Fruit fly (Drosophila melanogaster) whole organism, prepupa: ENCODE data around the gene VhaSFD.

Source experiments
- Blimp-1 ChIP-seq: fragments of 200-800 bp; sonication (Bioruptor generic); optimal IDR thresholded peaks from 3 replicates; lab custom pipeline; 2017; ENCODE audit warnings: missing biosample characterization, missing genetic modification characterization, mild to moderate bottlenecking, moderate library complexity, missing genetic modification reagents
- CG10631 ChIP-seq: fragments of 200-800 bp; sonication (Bioruptor generic); optimal IDR thresholded peaks from 2 replicates; lab custom pipeline; 2016; ENCODE audit warnings: missing biosample characterization, missing genetic modification characterization
- CG15336 ChIP-seq: fragments of 200-800 bp; sonication (Bioruptor generic); IDR thresholded peaks from 2 replicates; pipeline ENCODE4 v1.3.6; 2022; ENCODE audit warnings: missing biosample characterization, missing genetic modification characterization
- CG1621 ChIP-seq: fragments of 200-800 bp; sonication (Bioruptor generic); optimal IDR thresholded peaks from 3 replicates; lab custom pipeline; 2018; ENCODE audit warnings: missing biosample characterization, mild to moderate bottlenecking, missing genetic modification characterization
- CG3032 ChIP-seq: fragments of 200-800 bp; optimal IDR thresholded peaks from 2 replicates; lab custom pipeline; 2019; ENCODE audit warnings: missing biosample characterization, mild to moderate bottlenecking, missing genetic modification characterization, moderate library complexity
- CG31627 ChIP-seq: fragments of 200-800 bp; sonication (Bioruptor generic); optimal IDR thresholded peaks from 3 replicates; lab custom pipeline; 2016; ENCODE audit warnings: missing biosample characterization, missing genetic modification characterization
- CG32006 ChIP-seq: fragments of 200-800 bp; sonication (Bioruptor generic); optimal IDR thresholded peaks from 3 replicates; lab custom pipeline; 2017; ENCODE audit warnings: missing biosample characterization, mild to moderate bottlenecking, missing genetic modification characterization
- CG3919 ChIP-seq: fragments of 200-800 bp; sonication (Bioruptor generic); optimal IDR thresholded peaks from 3 replicates; lab custom pipeline; 2016; ENCODE audit warnings: missing biosample characterization, missing genetic modification characterization
- CG4318 ChIP-seq: fragments of 200-800 bp; sonication (Bioruptor generic); optimal IDR thresholded peaks from 3 replicates; lab custom pipeline; 2017; ENCODE audit warnings: missing biosample characterization, mild to moderate bottlenecking, missing genetic modification characterization
- CG6163 ChIP-seq: fragments of 200-800 bp; sonication (Bioruptor generic); IDR thresholded peaks from 3 replicates; pipeline ENCODE4 v1.3.6; 2022; ENCODE audit warnings: missing biosample characterization, missing genetic modification characterization
- CG6276 ChIP-seq: fragments of 200-800 bp; sonication (Bioruptor generic); optimal IDR thresholded peaks from 2 replicates; lab custom pipeline; 2017; ENCODE audit warnings: missing biosample characterization, mild to moderate bottlenecking, missing genetic modification characterization
- CG6792 ChIP-seq: fragments of 200-800 bp; sonication (Bioruptor generic); optimal IDR thresholded peaks from 3 replicates; lab custom pipeline; 2016; ENCODE audit warnings: missing biosample characterization, missing genetic modification characterization
- CG6808 ChIP-seq: fragments of 200-800 bp; sonication (Bioruptor generic); optimal IDR thresholded peaks from 3 replicates; lab custom pipeline; 2017; ENCODE audit warnings: missing biosample characterization, missing genetic modification characterization, mild to moderate bottlenecking, moderate library complexity, missing genetic modification reagents
- CG6854 ChIP-seq: fragments of 200-800 bp; sonication (Bioruptor generic); optimal IDR thresholded peaks from 2 replicates; lab custom pipeline; 2017; ENCODE audit warnings: missing biosample characterization, mild to moderate bottlenecking, missing genetic modification characterization
- CG7368 ChIP-seq: fragments of 200-800 bp; sonication (Bioruptor generic); optimal IDR thresholded peaks from 3 replicates; lab custom pipeline; 2016; ENCODE audit warnings: missing biosample characterization, missing genetic modification characterization
- CG8119 ChIP-seq: fragments of 200-800 bp; sonication (Bioruptor generic); IDR thresholded peaks from 3 replicates; pipeline ENCODE4 v1.3.6; 2022; ENCODE audit warnings: missing biosample characterization, missing genetic modification characterization
- CG8319 ChIP-seq: fragments of 200-800 bp; sonication (Bioruptor generic); optimal IDR thresholded peaks from 3 replicates; lab custom pipeline; 2016; ENCODE audit warnings: missing biosample characterization, missing genetic modification characterization
- CG8632 ChIP-seq: fragments of 200-800 bp; sonication (Bioruptor generic); optimal IDR thresholded peaks from 3 replicates; lab custom pipeline; 2016; ENCODE audit warnings: missing biosample characterization, missing genetic modification characterization
- CG9139 ChIP-seq: fragments of 200-800 bp; sonication (Bioruptor generic); optimal IDR thresholded peaks from 3 replicates; lab custom pipeline; 2017; ENCODE audit warnings: missing biosample characterization, mild to moderate bottlenecking, missing genetic modification characterization
- Eip75B ChIP-seq: fragments of 200-800 bp; sonication (Bioruptor generic); optimal IDR thresholded peaks from 3 replicates; lab custom pipeline; 2016; ENCODE audit warnings: missing biosample characterization, missing genetic modification characterization
- Eip78C ChIP-seq: fragments of 200-800 bp; sonication (Bioruptor generic); peaks from one replicate; lab custom pipeline; 2016; ENCODE audit warnings: missing biosample characterization, missing genetic modification characterization
- Eip93F ChIP-seq: fragments of 200-800 bp; sonication (Bioruptor generic); optimal IDR thresholded peaks from 2 replicates; lab custom pipeline; 2016; ENCODE audit warnings: missing biosample characterization, mild to moderate bottlenecking, missing genetic modification characterization
- Ets21C ChIP-seq: fragments of 200-800 bp; sonication (Bioruptor generic); optimal IDR thresholded peaks from 3 replicates; lab custom pipeline; 2016; ENCODE audit warnings: missing biosample characterization, missing genetic modification characterization
- Ets96B ChIP-seq: fragments of 200-800 bp; optimal IDR thresholded peaks from 2 replicates; lab custom pipeline; 2019; ENCODE audit warnings: missing biosample characterization, mild to moderate bottlenecking, missing genetic modification characterization, moderate library complexity
- Gug ChIP-seq: fragments of 200-800 bp; sonication (Bioruptor generic); IDR thresholded peaks from 2 replicates; pipeline ENCODE4 v1.3.6; 2022; ENCODE audit warnings: missing biosample characterization, missing genetic modification characterization
- Hr4 ChIP-seq: fragments of 200-800 bp; sonication (Bioruptor generic); optimal IDR thresholded peaks from 3 replicates; lab custom pipeline; 2016; ENCODE audit warnings: missing biosample characterization, missing genetic modification characterization
- Lpt ChIP-seq: fragments of 200-800 bp; sonication (Bioruptor generic); optimal IDR thresholded peaks from 3 replicates; lab custom pipeline; 2016; ENCODE audit warnings: missing biosample characterization, missing genetic modification characterization
- OdsH ChIP-seq: fragments of 200-800 bp; sonication (Bioruptor generic); optimal IDR thresholded peaks from 3 replicates; lab custom pipeline; 2016; ENCODE audit warnings: missing biosample characterization, missing genetic modification characterization
- Smox ChIP-seq: fragments of 200-800 bp; sonication (Bioruptor generic); optimal IDR thresholded peaks from 3 replicates; lab custom pipeline; 2016; ENCODE audit warnings: missing biosample characterization, missing genetic modification characterization
- Sox102F ChIP-seq: fragments of 200-800 bp; sonication (Bioruptor generic); optimal IDR thresholded peaks from 2 replicates; lab custom pipeline; 2016; ENCODE audit warnings: missing biosample characterization, mild to moderate bottlenecking, missing genetic modification characterization
- Sox14 ChIP-seq: fragments of 200-800 bp; sonication (Bioruptor generic); optimal IDR thresholded peaks from 3 replicates; lab custom pipeline; 2016; ENCODE audit warnings: missing biosample characterization, missing genetic modification characterization
- achi ChIP-seq: fragments of 200-800 bp; sonication (Bioruptor generic); optimal IDR thresholded peaks from 3 replicates; lab custom pipeline; 2016; ENCODE audit warnings: missing biosample characterization, missing genetic modification characterization
- acj6 ChIP-seq: fragments of 200-800 bp; sonication (Bioruptor generic); optimal IDR thresholded peaks from 3 replicates; lab custom pipeline; 2016; ENCODE audit warnings: missing biosample characterization, missing genetic modification characterization
- dac ChIP-seq: fragments of 200-800 bp; sonication (Bioruptor generic); optimal IDR thresholded peaks from 2 replicates; lab custom pipeline; 2017; ENCODE audit warnings: missing biosample characterization, mild to moderate bottlenecking, missing genetic modification characterization
- dsx ChIP-seq: fragments of 200-800 bp; optimal IDR thresholded peaks from 3 replicates; lab custom pipeline; 2019; ENCODE audit warnings: missing biosample characterization, mild to moderate bottlenecking, missing genetic modification characterization, moderate library complexity; ENCODE audit not compliant: poor library complexity, severe bottlenecking
- eg ChIP-seq: fragments of 200-800 bp; sonication (Bioruptor generic); IDR thresholded peaks from 3 replicates; pipeline ENCODE4 v1.3.6; 2022; ENCODE audit warnings: missing biosample characterization, missing genetic modification characterization
- fkh ChIP-seq: fragments of 200-800 bp; sonication (Bioruptor generic); optimal IDR thresholded peaks from 3 replicates; lab custom pipeline; 2017; ENCODE audit warnings: missing biosample characterization, mild to moderate bottlenecking, missing genetic modification characterization, moderate library complexity
- net ChIP-seq: fragments of 200-800 bp; sonication (Bioruptor generic); optimal IDR thresholded peaks from 3 replicates; lab custom pipeline; 2016; ENCODE audit warnings: missing biosample characterization, missing genetic modification characterization
- pdm3 ChIP-seq: fragments of 200-800 bp; sonication (Bioruptor generic); optimal IDR thresholded peaks from 3 replicates; lab custom pipeline; 2016; ENCODE audit warnings: missing biosample characterization, missing genetic modification characterization
- salr ChIP-seq, 2 experiments: fragments of 200-800 bp; sonication (Bioruptor generic); optimal IDR thresholded peaks; 3 replicates each; lab custom pipeline; 2016 to 2018; ENCODE audit warnings: missing biosample characterization in 2 of 2, missing genetic modification characterization in 2 of 2, mild to moderate bottlenecking in 1 of 2
- ss ChIP-seq, 2 experiments: fragments of 200-800 bp; sonication (Bioruptor generic); optimal IDR thresholded peaks; 2 replicates in 1 of 2; 3 replicates in 1 of 2; lab custom pipeline; 2017 to 2018; ENCODE audit warnings: mild to moderate bottlenecking in 2 of 2, missing biosample characterization in 2 of 2, missing genetic modification characterization in 2 of 2, moderate library complexity in 1 of 2
- topi ChIP-seq: fragments of 200-800 bp; sonication (Bioruptor generic); optimal IDR thresholded peaks from 3 replicates; lab custom pipeline; 2016; ENCODE audit warnings: missing biosample characterization, missing genetic modification characterization
- vri ChIP-seq: fragments of 200-800 bp; sonication (Bioruptor generic); optimal IDR thresholded peaks from 3 replicates; lab custom pipeline; 2016; ENCODE audit warnings: missing biosample characterization, mild to moderate bottlenecking, missing genetic modification characterization

VhaSFD gene

DNA sequence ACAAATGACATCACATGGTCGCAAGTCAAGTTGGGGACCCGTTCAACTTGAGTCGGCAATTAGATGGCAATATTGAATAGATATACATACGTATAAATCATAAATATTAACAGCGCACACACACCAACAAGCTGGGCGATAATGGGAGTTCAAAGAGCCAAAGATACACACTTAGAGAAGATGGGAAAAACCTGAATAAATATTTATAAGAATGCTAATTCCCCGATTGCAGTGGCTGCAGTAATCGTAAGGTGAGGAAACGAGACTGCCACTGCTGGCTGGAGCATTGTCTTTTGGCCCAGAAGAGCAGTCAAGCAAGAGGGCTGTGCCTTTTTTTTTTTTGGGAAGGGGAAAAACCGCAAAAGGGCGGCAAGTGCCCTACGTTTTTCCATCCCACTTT lies 17.4 kb downstream of the VhaSFD start:
- TF ChIP-seq fkh (GFP tag; lab: Kevin White, UChicago), result peak; percentile 52
- TF ChIP-seq CG3032, result no peak

DNA sequence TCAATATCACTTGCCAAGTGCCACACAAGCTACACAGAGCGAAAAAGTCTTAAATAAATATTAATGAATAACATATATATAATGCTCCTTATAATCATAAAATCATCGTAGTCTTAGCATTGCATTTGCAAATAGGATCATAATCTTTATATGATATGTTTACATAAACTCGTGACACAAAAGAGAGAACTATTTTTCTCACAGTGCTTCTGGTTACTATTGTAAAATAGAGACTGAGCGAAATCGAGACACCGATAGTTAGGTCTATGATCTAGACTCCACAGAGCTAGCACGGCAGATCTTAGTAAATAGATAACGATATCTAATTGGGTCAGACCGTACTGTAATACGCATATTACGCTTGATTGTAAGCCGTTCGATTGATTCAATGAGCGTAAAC lies 17.9 kb downstream of the VhaSFD start:
- TF ChIP-seq CG9139 (GFP tag; lab: Kevin White, UChicago) (no peak), CG10631 (GFP tag; lab: Kevin White, UChicago) (peak; percentile 48), Sox14 (GFP tag; lab: Kevin White, UChicago) (no peak), acj6 (GFP tag; lab: Kevin White, UChicago) (peak; percentile 16), CG3919 (GFP tag; lab: Kevin White, UChicago) (peak; percentile 36), Smox (no peak), CG6792 (no peak), CG32006 (peak; percentile 84), CG6163 (GFP tag; lab: Robert Waterston, UW) (peak; percentile 82), achi (GFP tag; lab: Kevin White, UChicago) (peak; percentile 63), CG6854 (no peak), CG6808 (no peak), salr (GFP tag; optimal IDR thresholded peaks at IDR 0.05; lab: Kevin White, UChicago) (peak in 1 of 2 experiments; percentile 51), eg (GFP tag; lab: Robert Waterston, UW) (peak; percentile 70), Ets21C (GFP tag; lab: Kevin White, UChicago) (no peak), OdsH (GFP tag; lab: Kevin White, UChicago) (peak; percentile 45), Hr4 (peak; percentile 79), pdm3 (peak; percentile 27), Blimp-1 (no peak), CG8319 (GFP tag; lab: Kevin White, UChicago) (no peak), CG8119 (peak; percentile 91), dsx (GFP tag; lab: Kevin White, UChicago) (no peak), vri (GFP tag; lab: Kevin White, UChicago) (no peak), Ets96B (tag; lab: Kevin White, UChicago) (peak; percentile 20), CG7368 (no peak), CG15336 (GFP tag; lab: Robert Waterston, UW) (peak; percentile 92), CG4318 (peak; percentile 78), Eip78C (peak; percentile 81), CG1621 (tag; lab: Kevin White, UChicago) (no peak), Sox102F (GFP tag; lab: Kevin White, UChicago) (no peak), ss (GFP tag; optimal IDR thresholded peaks at IDR 0.05; lab: Kevin White, UChicago) (no peak), CG6276 (no peak), CG31627 (no peak), Lpt (peak; percentile 59), dac (GFP tag; lab: Kevin White, UChicago) (peak; percentile 42), net (peak; percentile 70), Gug (GFP tag; lab: Robert Waterston, UW) (no peak)
- TF ChIP-seq, all 60 proteins: peak for 19

DNA sequence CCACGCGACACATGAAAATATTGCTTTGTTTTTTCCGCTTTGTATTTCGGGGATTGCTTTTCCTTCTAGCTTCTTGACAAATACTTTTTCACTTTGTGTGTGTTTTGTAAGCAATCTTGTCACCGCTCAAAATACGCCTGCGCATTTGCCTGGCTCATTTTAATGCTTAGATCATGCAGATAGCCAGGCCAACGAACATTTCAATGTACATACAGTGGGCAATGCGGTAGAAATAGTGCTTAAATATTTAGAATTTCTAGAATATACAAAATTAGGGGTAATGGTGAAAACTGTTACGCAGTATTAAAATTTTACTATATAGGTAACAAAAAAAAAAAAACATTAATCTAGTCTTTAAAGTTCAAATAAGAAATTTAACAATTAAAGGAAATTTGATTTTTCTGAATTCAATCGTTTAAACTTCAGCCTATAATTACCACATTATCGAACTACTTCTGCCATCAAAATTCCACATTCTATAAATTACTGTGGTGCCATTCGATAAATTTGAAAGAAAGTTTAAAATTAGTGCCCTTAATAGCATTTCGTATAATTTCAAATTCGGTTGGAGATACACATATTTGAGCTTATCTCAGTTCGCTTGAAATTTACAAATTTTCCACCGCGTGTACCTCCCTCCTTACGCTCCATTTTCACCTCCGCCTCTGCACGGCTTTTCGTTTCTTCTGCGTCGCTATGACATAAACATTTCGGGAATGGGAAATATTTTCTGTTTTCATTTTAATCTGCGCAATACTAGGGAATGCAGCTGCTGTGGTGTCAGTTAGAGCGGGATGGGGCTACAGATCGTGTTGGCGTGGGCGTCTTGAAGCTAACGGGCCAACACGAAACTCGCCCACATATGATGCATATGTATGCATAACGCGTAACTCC lies 20.5 kb downstream of the VhaSFD start:
- no peak for TF ChIP-seq Eip75B (GFP tag; lab: Kevin White, UChicago)
- 0 out of 3 replicates have a peak, but pooled peaks have one; percentile 36 for TF ChIP-seq CG6163 (GFP tag; lab: Robert Waterston, UW)
- TF ChIP-seq CG8632 (GFP tag; lab: Kevin White, UChicago), result no peak
- TF ChIP-seq dsx (GFP tag; lab: Kevin White, UChicago), result no peak
- peak; percentile 56 for TF ChIP-seq Eip78C
- TF ChIP-seq CG3032, result no peak
- TF ChIP-seq acj6 (GFP tag; lab: Kevin White, UChicago), result no peak
- TF ChIP-seq CG32006, result peak; percentile 9
- no peak for TF ChIP-seq CG10631 (GFP tag; lab: Kevin White, UChicago)
- TF ChIP-seq dac (GFP tag; lab: Kevin White, UChicago), result no peak
- peak; percentile 47 for TF ChIP-seq Hr4
- no peak for TF ChIP-seq pdm3
- TF ChIP-seq Eip93F, result no peak
- TF ChIP-seq topi (GFP tag; lab: Kevin White, UChicago), result no peak
